Worm (Caenorhabditis elegans): Measurements from ENCODE around the gene F56H9.9.

Gene F56H9.9

ce11 chrV:12590601-12591000 is 33.7 kb downstream of the F56H9.9 start, which contains the start of gene ttr-43:
TSS of gene ttr-43 (minus strand) at chrV:12590701.
- TF ChIP-seq C34F6.9 (tag; optimal IDR thresholded peaks at IDR 0.05), result no peak
- TF ChIP-seq mdl-1 (tag; optimal IDR thresholded peaks at IDR 0.05), result no peak

DNA sequence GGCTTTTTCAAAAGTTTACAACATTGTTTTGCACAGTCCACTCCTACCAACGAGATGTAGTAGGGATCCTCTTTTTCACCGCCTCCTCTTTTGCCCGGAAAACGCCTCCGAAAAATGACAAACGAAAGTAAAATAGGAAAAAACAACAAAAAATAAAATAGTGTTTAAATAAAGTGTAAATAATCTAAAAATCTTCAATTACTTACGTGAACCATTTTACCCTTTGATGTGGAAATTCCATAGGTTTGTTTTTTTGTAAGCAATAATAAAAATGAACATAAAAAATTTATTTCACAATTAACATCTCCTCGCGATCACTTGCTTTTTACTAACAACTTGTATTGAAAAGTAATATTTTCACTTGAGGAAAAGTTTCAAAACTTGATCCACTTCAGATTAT is 36.2 kb downstream of the F56H9.9 start, which contains the start of gene C14C10.1:
C14C10.1 (plus strand) TSS at position 301 of the 400 bp plus-strand sequence.
- TF ChIP-seq egl-27 (tag; optimal IDR thresholded peaks at IDR 0.05), result no peak
- no peak for TF ChIP-seq nhr-21 (tag; optimal IDR thresholded peaks at IDR 0.05)
- no peak for TF ChIP-seq ceh-82 (tag; optimal IDR thresholded peaks at IDR 0.05)
- TF ChIP-seq blmp-1 (tag; optimal IDR thresholded peaks at IDR 0.05; ENCODE audit: insufficient read depth), result no peak
- TF ChIP-seq unc-62 (GFP tag; optimal IDR thresholded peaks at IDR 0.05), result no peak
- TF ChIP-seq ceh-16 (tag; optimal IDR thresholded peaks at IDR 0.05), result no peak
- no peak for TF ChIP-seq mbf-1 (tag; optimal IDR thresholded peaks at IDR 0.05)
- no peak for TF ChIP-seq crh-2 (tag; optimal IDR thresholded peaks at IDR 0.05)
- no peak for TF ChIP-seq unc-39 (tag; optimal IDR thresholded peaks at IDR 0.05)
- no peak for TF ChIP-seq F13H6.1 (tag; optimal IDR thresholded peaks at IDR 0.05)
- no peak for TF ChIP-seq nhr-129 (tag; optimal IDR thresholded peaks at IDR 0.05)
- TF ChIP-seq gmeb-1 (tag; optimal IDR thresholded peaks at IDR 0.05), result no peak
- no peak for TF ChIP-seq fos-1 (tag; optimal IDR thresholded peaks at IDR 0.05)
- no peak for TF ChIP-seq unc-55 (GFP tag; optimal IDR thresholded peaks at IDR 0.05)
- no peak for TF ChIP-seq mab-5 (tag; optimal IDR thresholded peaks at IDR 0.05)

DNA sequence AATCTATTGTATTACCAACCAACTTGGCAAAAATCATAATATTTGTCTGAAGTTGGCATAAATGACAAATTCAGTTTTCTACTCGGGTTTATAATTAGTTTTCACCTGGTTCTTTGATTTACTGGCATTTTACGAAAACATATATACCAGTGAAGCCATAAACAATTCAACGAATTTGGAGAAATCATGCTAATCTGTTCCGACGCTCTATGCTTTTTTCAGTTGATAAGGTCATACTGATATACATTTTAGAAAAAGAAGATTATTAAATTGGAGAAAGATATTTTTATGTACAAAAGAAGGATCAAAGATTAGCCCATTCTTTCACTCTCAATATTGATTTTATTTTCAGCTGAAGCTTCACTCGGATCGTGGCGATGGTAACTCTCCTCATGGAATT is 37.5 kb downstream of the F56H9.9 start:
- TF ChIP-seq nhr-6 (tag; optimal IDR thresholded peaks at IDR 0.05) (no peak), crh-2 (tag; optimal IDR thresholded peaks at IDR 0.05) (no peak), lsy-2 (tag; optimal IDR thresholded peaks at IDR 0.05) (no peak), ztf-11 (tag; optimal IDR thresholded peaks at IDR 0.05) (no peak)

DNA sequence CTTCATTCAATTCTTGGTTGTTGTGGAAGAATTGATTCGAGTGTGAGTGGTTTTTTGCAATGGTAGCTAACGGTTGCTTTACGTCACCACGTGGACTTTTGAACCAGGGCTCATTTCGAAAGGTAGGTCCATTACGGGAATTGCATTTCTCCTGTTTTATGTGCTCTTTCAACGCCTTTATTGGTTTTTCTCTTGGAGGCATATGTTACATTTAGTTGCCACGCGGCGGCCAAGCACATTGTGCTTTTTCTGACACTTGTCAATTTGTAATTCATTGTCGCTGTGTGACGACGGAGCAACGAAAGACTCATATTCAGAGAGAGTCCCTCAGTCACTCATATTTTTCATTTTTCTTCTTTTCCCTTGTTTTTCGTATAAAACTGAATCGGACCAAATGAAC is 39.5 kb downstream of the F56H9.9 start:
- TF ChIP-seq unc-62 (GFP tag; optimal IDR thresholded peaks at IDR 0.05) (no peak), nhr-6 (tag; optimal IDR thresholded peaks at IDR 0.05) (no peak), ama-1 (optimal IDR thresholded peaks at IDR 0.05) (no peak), ceh-82 (tag; optimal IDR thresholded peaks at IDR 0.05) (no peak), lin-11 (tag; optimal IDR thresholded peaks at IDR 0.05) (peak; percentile 10), snpc-4 (tag; optimal IDR thresholded peaks at IDR 0.05) (no peak), crh-2 (tag; optimal IDR thresholded peaks at IDR 0.05) (peak; percentile 14), mbf-1 (tag; optimal IDR thresholded peaks at IDR 0.05) (no peak), gmeb-1 (tag; optimal IDR thresholded peaks at IDR 0.05) (no peak)

- TF ChIP-seq lin-39 (tag; optimal IDR thresholded peaks at IDR 0.05), result no peak
- no peak for TF ChIP-seq nhr-6 (tag; optimal IDR thresholded peaks at IDR 0.05)
- TF ChIP-seq unc-55 (GFP tag; optimal IDR thresholded peaks at IDR 0.05), result peak; percentile 58
- no peak for TF ChIP-seq lin-11 (tag; optimal IDR thresholded peaks at IDR 0.05)
These were observed 40.9 kb downstream of the F56H9.9 start for ce11 chrV:12583421-12583820.

DNA sequence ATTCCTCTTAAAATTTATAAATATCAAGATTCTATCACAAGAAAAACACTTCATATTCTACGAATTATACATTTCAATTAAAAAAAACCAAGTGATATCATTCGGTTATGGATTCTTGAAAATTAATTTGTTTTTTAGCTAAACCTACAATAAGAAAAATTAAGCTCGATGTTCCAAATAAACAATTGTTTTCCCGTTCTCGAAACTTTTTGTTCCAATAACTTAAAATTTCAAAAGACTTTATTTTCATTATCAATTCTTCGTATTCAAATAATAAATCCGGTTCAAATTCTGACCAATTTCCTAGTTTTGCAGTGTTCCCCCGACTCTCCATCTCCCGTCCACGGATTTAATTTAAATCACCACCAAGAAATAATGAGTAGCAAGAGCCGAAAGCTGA is 45.0 kb downstream of the F56H9.9 start, which contains the start of gene E02A10.3:
E02A10.3 (plus strand) TSS at position 301 of the 400 bp plus-strand sequence.
- TF ChIP-seq mdl-1 (tag; optimal IDR thresholded peaks at IDR 0.05) (no peak), lsy-2 (tag; optimal IDR thresholded peaks at IDR 0.05) (no peak), nhr-10 (tag; optimal IDR thresholded peaks at IDR 0.05) (no peak), mab-5 (tag; optimal IDR thresholded peaks at IDR 0.05) (no peak), ZK546.5 (tag; optimal IDR thresholded peaks at IDR 0.05) (no peak), ztf-1 (GFP tag; conservative IDR thresholded peaks at IDR 0.05) (no peak), skn-1 (tag; optimal IDR thresholded peaks at IDR 0.05) (no peak), ama-1 (optimal IDR thresholded peaks at IDR 0.05) (no peak), ztf-4 (tag; optimal IDR thresholded peaks at IDR 0.05) (no peak), ztf-11 (tag; optimal IDR thresholded peaks at IDR 0.05) (no peak), F13H6.1 (tag; optimal IDR thresholded peaks at IDR 0.05) (no peak), sma-3 (GFP tag; optimal IDR thresholded peaks at IDR 0.05) (no peak)

DNA sequence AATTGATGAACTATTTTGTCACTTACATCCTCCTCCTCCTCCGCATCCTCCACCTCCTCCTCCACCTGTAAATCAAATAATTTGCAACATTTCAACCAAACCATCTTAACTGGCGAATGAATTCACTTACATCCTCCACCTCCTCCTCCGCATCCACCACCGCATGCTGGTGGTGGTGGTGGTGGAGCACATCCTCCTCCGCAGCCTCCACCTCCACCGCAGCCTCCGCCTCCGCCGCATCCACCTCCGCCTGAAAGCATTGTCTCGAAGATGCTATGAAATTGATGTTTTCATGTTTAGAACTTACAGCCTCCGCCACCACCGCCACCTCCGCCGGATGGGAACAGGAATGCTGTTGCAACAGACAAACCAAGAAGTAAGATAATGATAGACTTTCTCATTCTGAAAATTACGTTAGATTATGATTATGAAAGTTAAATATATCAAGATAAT is 47.8 kb downstream of the F56H9.9 start, which contains the start of gene grl-23:
grl-23 (minus strand) TSS at position 403 of the 453 bp plus-strand sequence.
- no peak for TF ChIP-seq unc-39 (tag; optimal IDR thresholded peaks at IDR 0.05)
- no peak for TF ChIP-seq Y55F3AM.14 (GFP tag; optimal IDR thresholded peaks at IDR 0.05)
- TF ChIP-seq nhr-6 (tag; optimal IDR thresholded peaks at IDR 0.05), result no peak
- no peak for TF ChIP-seq R02D3.7 (tag; optimal IDR thresholded peaks at IDR 0.05)
- no peak for TF ChIP-seq sma-3 (GFP tag; optimal IDR thresholded peaks at IDR 0.05)
- TF ChIP-seq nhr-12 (tag; optimal IDR thresholded peaks at IDR 0.05), result no peak
